Worm (Caenorhabditis elegans) whole organism, young adult: Measurements from ENCODE around the gene T22D1.1.

ENCODE experiments used
- B0336.3 ChIP-seq: fragments of 200-800 bp; sonication (Bioruptor generic); IDR thresholded peaks from 2 replicates; pipeline ENCODE4 v1.3.6; 2022; ENCODE audit warnings: missing genetic modification characterization, missing compliant biosample characterization
- C06A6.2 ChIP-seq: fragments of 200-800 bp; sonication (Bioruptor generic); conservative IDR thresholded peaks from 2 replicates; pipeline ENCODE4 v1.3.6; 2022; ENCODE audit warnings: missing genetic modification characterization, missing compliant biosample characterization
- C17E4.6 ChIP-seq: fragments of 200-800 bp; sonication (Bioruptor generic); IDR thresholded peaks from 2 replicates; pipeline ENCODE4 v1.3.6; 2022; ENCODE audit warnings: missing genetic modification reagents, missing genetic modification characterization, missing compliant biosample characterization
- F23B12.7 ChIP-seq: sonication (generic microtip); optimal IDR thresholded peaks from 2 replicates; lab custom pipeline; 2017; ENCODE audit warnings: missing genetic modification characterization, mild to moderate bottlenecking, missing compliant biosample characterization, antibody characterized with exemption, moderate library complexity; ENCODE audit not compliant: insufficient read depth
- F39B2.1 ChIP-seq: fragments of 200-800 bp; sonication (Bioruptor generic); IDR thresholded peaks from 2 replicates; pipeline ENCODE4 v1.3.6; 2022; ENCODE audit warnings: missing genetic modification reagents, missing genetic modification characterization, missing compliant biosample characterization
- F49E8.2 ChIP-seq: sonication (generic microtip); optimal IDR thresholded peaks from 3 replicates; lab custom pipeline; 2017; ENCODE audit warnings: missing genetic modification characterization, mild to moderate bottlenecking, missing compliant biosample characterization, antibody characterized with exemption, moderate library complexity; ENCODE audit not compliant: insufficient read depth
- F52B5.7 ChIP-seq: sonication (generic microtip); optimal IDR thresholded peaks from 2 replicates; lab custom pipeline; 2016; ENCODE audit warnings: mild to moderate bottlenecking, missing genetic modification characterization, missing compliant biosample characterization
- F57C9.4 ChIP-seq: sonication (generic microtip); optimal IDR thresholded peaks from 2 replicates; lab custom pipeline; 2017; ENCODE audit warnings: mild to moderate bottlenecking, missing genetic modification characterization, missing compliant biosample characterization
- T26A5.8 ChIP-seq: sonication (generic microtip); optimal IDR thresholded peaks from 2 replicates; lab custom pipeline; 2016; ENCODE audit warnings: missing genetic modification characterization, missing compliant biosample characterization
- Y56A3A.18 ChIP-seq: fragments of 200-800 bp; sonication (Bioruptor generic); IDR thresholded peaks from 2 replicates; pipeline ENCODE4 v1.3.6; 2022; ENCODE audit warnings: missing genetic modification reagents, missing genetic modification characterization, missing compliant biosample characterization
- aptf-3 ChIP-seq: fragments of 200-800 bp; sonication (Bioruptor generic); IDR thresholded peaks from 2 replicates; pipeline ENCODE4 v1.3.6; 2022; ENCODE audit warnings: missing genetic modification characterization, missing compliant biosample characterization
- attf-3 ChIP-seq: fragments of 200-800 bp; sonication (Bioruptor generic); conservative IDR thresholded peaks from 2 replicates; pipeline ENCODE4 v1.3.6; 2022; ENCODE audit warnings: missing genetic modification reagents, missing genetic modification characterization, missing compliant biosample characterization
- ceh-58 ChIP-seq: fragments of 200-800 bp; sonication (Bioruptor generic); IDR thresholded peaks from 2 replicates; pipeline ENCODE4 v1.3.6; 2022; ENCODE audit warnings: missing genetic modification characterization, missing compliant biosample characterization
- ceh-79 ChIP-seq: sonication (generic microtip); optimal IDR thresholded peaks from 2 replicates; lab custom pipeline; 2017; ENCODE audit warnings: mild to moderate bottlenecking, missing genetic modification characterization, missing compliant biosample characterization
- dpl-1 ChIP-seq: fragments of 150-350 bp; optimal IDR thresholded peaks from 2 replicates; lab custom pipeline; 2014; ENCODE audit warnings: missing biosample characterization, missing genetic modification reagents, missing genetic modification characterization
- egl-18 ChIP-seq: fragments of 200-800 bp; sonication (Bioruptor generic); IDR thresholded peaks from 2 replicates; pipeline ENCODE4 v1.3.6; 2022; ENCODE audit warnings: missing genetic modification reagents, missing genetic modification characterization, missing compliant biosample characterization
- gei-17 ChIP-seq: fragments of 200-800 bp; sonication (Bioruptor generic); optimal IDR thresholded peaks from 2 replicates; lab custom pipeline; 2018; ENCODE audit warnings: mild to moderate bottlenecking, missing genetic modification characterization, missing compliant biosample characterization
- hrde-1 ChIP-seq: sonication (generic microtip); optimal IDR thresholded peaks from 2 replicates; lab custom pipeline; 2016; ENCODE audit warnings: missing genetic modification characterization, mild to moderate bottlenecking, missing compliant biosample characterization, moderate library complexity, missing genotype, missing genetic modification reagents, borderline replicate concordance
- lin-26 ChIP-seq: fragments of 200-800 bp; sonication (Bioruptor generic); IDR thresholded peaks from 2 replicates; pipeline ENCODE4 v1.3.6; 2022; ENCODE audit warnings: missing genetic modification reagents, missing genetic modification characterization, missing compliant biosample characterization
- lin-35 ChIP-seq, 3 experiments: fragments of 150-350 bp in 2 of 3; sonication (generic microtip) in 1 of 3; optimal IDR thresholded peaks; 2 replicates each; lab custom pipeline; 2014 to 2018; ENCODE audit warnings: missing biosample characterization in 3 of 3, missing genetic modification characterization in 3 of 3, missing genetic modification reagents in 3 of 3
- lin-54 ChIP-seq: fragments of 200-800 bp; sonication (Bioruptor generic); optimal IDR thresholded peaks from 2 replicates; lab custom pipeline; 2018; ENCODE audit warnings: mild to moderate bottlenecking, missing genetic modification characterization, missing compliant biosample characterization
- lsl-1 ChIP-seq: fragments of 200-800 bp; sonication (Bioruptor generic); optimal IDR thresholded peaks from 2 replicates; lab custom pipeline; 2018; ENCODE audit warnings: mild to moderate bottlenecking, missing genetic modification characterization, moderate library complexity, missing compliant biosample characterization
- madf-8 ChIP-seq: fragments of 200-800 bp; sonication (Bioruptor generic); conservative IDR thresholded peaks from 2 replicates; pipeline ENCODE4 v1.3.6; 2022; ENCODE audit warnings: missing genetic modification reagents, missing genetic modification characterization, missing compliant biosample characterization
- mes-4 ChIP-seq: sonication (generic microtip); optimal IDR thresholded peaks from 2 replicates; lab custom pipeline; 2016; ENCODE audit warnings: missing genotype, missing genetic modification characterization, missing compliant biosample characterization
- nfyb-1 ChIP-seq: fragments of 200-800 bp; sonication (Bioruptor generic); IDR thresholded peaks from 2 replicates; pipeline ENCODE4 v1.3.6; 2022; ENCODE audit warnings: missing genetic modification reagents, missing genetic modification characterization, missing compliant biosample characterization
- nhr-179 ChIP-seq: sonication (generic microtip); optimal IDR thresholded peaks from 2 replicates; lab custom pipeline; 2016; ENCODE audit warnings: mild to moderate bottlenecking, missing genetic modification characterization, missing compliant biosample characterization
- nhr-27 ChIP-seq: fragments of 200-800 bp; sonication (Bioruptor generic); optimal IDR thresholded peaks from 2 replicates; lab custom pipeline; 2018; ENCODE audit warnings: mild to moderate bottlenecking, missing genetic modification characterization, moderate library complexity, missing compliant biosample characterization
- pha-4 ChIP-seq: fragments of 150-350 bp; sonication (generic microtip); optimal IDR thresholded peaks from 2 replicates; lab custom pipeline; 2014; ENCODE audit warnings: missing biosample characterization, missing genetic modification reagents, missing genetic modification characterization
- repo-1 ChIP-seq: sonication (generic microtip); optimal IDR thresholded peaks from 2 replicates; lab custom pipeline; 2017; ENCODE audit warnings: mild to moderate bottlenecking, missing genetic modification characterization, missing compliant biosample characterization
- rpc-1 ChIP-seq, 2 experiments: fragments of 150-350 bp in 1 of 2; sonication (generic microtip) in 1 of 2; optimal IDR thresholded peaks; 2 replicates each; lab custom pipeline; 2014 to 2018; ENCODE audit warnings: missing biosample characterization in 1 of 2, missing genetic modification characterization in 1 of 2, missing genetic modification reagents in 1 of 2, missing genotype in 1 of 2
- sdz-38 ChIP-seq: sonication (generic microtip); optimal IDR thresholded peaks from 2 replicates; lab custom pipeline; 2016; ENCODE audit warnings: missing genotype, missing genetic modification characterization, missing compliant biosample characterization
- snpc-1.1 ChIP-seq: sonication (generic microtip); optimal IDR thresholded peaks from 2 replicates; lab custom pipeline; 2017; ENCODE audit warnings: missing genetic modification characterization, mild to moderate bottlenecking, missing compliant biosample characterization, antibody characterized with exemption, moderate library complexity, missing genotype, missing genetic modification reagents; ENCODE audit not compliant: insufficient read depth
- snpc-1.3 ChIP-seq: sonication (generic microtip); optimal IDR thresholded peaks from 2 replicates; lab custom pipeline; 2017; ENCODE audit warnings: missing genetic modification characterization, mild to moderate bottlenecking, missing compliant biosample characterization, antibody characterized with exemption, moderate library complexity, missing genotype, missing genetic modification reagents; ENCODE audit not compliant: insufficient read depth
- snpc-3.4 ChIP-seq: sonication (generic microtip); optimal IDR thresholded peaks from 2 replicates; lab custom pipeline; 2017; ENCODE audit warnings: missing genetic modification characterization, mild to moderate bottlenecking, missing compliant biosample characterization, antibody characterized with exemption, moderate library complexity, missing genotype, missing genetic modification reagents
- sptf-2 ChIP-seq: fragments of 200-800 bp; sonication (Bioruptor generic); optimal IDR thresholded peaks from 2 replicates; lab custom pipeline; 2018; ENCODE audit warnings: mild to moderate bottlenecking, missing genetic modification characterization, missing compliant biosample characterization
- tbx-9 ChIP-seq: sonication (generic microtip); optimal IDR thresholded peaks from 2 replicates; lab custom pipeline; 2016; ENCODE audit warnings: borderline replicate concordance, missing genetic modification characterization, inconsistent platforms, missing compliant biosample characterization
- tlf-1 ChIP-seq: fragments of 200-800 bp; sonication (Bioruptor generic); optimal IDR thresholded peaks from 2 replicates; lab custom pipeline; 2018; ENCODE audit warnings: mild to moderate bottlenecking, missing genetic modification characterization, missing compliant biosample characterization
- xnd-1 ChIP-seq: sonication (generic microtip); optimal IDR thresholded peaks from 2 replicates; lab custom pipeline; 2016; ENCODE audit warnings: missing genotype, missing genetic modification reagents, missing genetic modification characterization, missing compliant biosample characterization
- zfh-2 ChIP-seq: fragments of 200-800 bp; sonication (Bioruptor generic); conservative IDR thresholded peaks from 2 replicates; pipeline ENCODE4 v1.3.6; 2022; ENCODE audit warnings: missing genetic modification reagents, missing genetic modification characterization, missing compliant biosample characterization
- ztf-18 ChIP-seq: sonication (generic microtip); optimal IDR thresholded peaks from 2 replicates; lab custom pipeline; 2016; ENCODE audit warnings: missing genotype, mild to moderate bottlenecking, missing genetic modification characterization, missing compliant biosample characterization
- ztf-25 ChIP-seq: fragments of 200-800 bp; sonication (Bioruptor generic); IDR thresholded peaks from 2 replicates; pipeline ENCODE4 v1.3.6; 2022; ENCODE audit warnings: missing genetic modification reagents, missing genetic modification characterization, missing compliant biosample characterization

T22D1.1 gene

DNA sequence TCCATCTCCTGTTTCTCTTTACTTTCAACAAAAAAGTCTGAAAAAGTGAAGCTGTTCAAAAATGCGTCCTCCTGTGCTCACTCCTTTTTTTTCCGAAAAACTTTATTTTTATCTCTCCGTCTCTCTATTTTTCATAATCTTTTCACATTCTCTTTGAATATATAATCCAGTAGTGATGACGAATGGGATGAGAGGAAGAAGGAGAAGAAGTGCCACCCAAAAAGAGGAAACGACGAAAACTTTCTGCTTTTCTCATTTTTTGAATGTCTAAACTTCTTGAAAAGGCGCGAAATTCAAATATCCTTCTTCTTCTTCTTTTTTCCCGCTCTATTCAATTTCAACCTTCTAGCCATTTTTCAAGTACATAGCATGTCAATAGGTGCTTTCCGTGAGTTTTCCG is 31.5 kb downstream of the T22D1.1 start:
- TF ChIP-seq ceh-58 (no peak), snpc-1.1 (no peak), lin-26 (GFP tag; lab: Robert Waterston, UW) (no peak), attf-3 (no peak), sptf-2 (GFP tag; lab: Kevin White, UChicago) (no peak), aptf-3 (no peak)

DNA sequence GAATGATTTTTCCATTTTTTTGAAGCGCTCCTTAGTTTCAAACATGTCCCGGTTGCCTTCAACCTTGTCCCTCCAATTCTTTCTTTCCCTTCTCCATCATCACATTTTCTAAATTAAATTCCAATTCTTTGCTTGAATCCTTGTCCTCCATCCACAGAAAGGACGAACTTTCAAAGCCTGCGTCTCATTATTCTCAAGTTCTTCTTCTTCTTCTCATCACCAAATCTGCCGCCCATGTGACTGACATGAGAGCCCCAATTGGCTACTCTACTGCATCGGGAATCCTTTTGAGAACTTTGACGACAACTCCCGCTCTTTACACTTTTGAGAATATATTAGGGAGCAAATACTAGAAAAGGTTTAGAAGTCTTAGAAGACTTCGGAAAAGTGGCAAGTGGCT is 33.5 kb downstream of the T22D1.1 start:
- TF ChIP-seq pha-4 (tag; lab: Kevin White, UChicago) (no peak), Y56A3A.18 (GFP tag; lab: Robert Waterston, UW) (no peak), zfh-2 (GFP tag; lab: Robert Waterston, UW) (no peak), B0336.3 (GFP tag; lab: Robert Waterston, UW) (no peak), ztf-18 (tag; lab: Kevin White, UChicago) (no peak), C17E4.6 (no peak), C06A6.2 (no peak), tbx-9 (tag; lab: Kevin White, UChicago) (no peak), repo-1 (no peak), nhr-27 (tag; lab: Kevin White, UChicago) (no peak), snpc-1.3 (tag; lab: Kevin White, UChicago) (no peak), F52B5.7 (no peak), F57C9.4 (tag; lab: Kevin White, UChicago) (no peak), mes-4 (tag; lab: Kevin White, UChicago) (no peak), madf-8 (GFP tag; lab: Robert Waterston, UW) (no peak)

DNA sequence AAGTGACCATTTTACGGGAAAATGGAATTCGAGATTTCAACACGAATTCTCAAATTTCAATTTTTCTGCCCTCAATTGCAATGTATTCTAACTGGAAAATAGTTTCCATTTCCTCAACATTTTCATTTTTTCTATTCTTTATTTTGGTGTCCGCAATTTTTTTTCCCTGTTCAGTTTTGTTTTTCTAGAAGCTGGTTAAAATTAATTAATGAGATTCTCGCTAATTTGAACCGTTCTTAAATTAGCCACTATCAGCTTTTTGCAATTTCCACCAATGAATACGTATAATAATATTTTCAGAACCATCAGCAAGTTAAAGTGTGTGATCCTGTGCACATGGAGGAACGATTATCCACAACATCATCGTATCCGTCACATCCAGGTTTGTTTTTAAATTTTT is 34.2 kb downstream of the T22D1.1 start, which contains the start of gene jnk-1:
TSS of gene jnk-1 (plus strand) at position 301 of the 400 bp plus-strand sequence.
- TF ChIP-seq ztf-25 (no peak), F39B2.1 (GFP tag; lab: Robert Waterston, UW) (no peak)

DNA sequence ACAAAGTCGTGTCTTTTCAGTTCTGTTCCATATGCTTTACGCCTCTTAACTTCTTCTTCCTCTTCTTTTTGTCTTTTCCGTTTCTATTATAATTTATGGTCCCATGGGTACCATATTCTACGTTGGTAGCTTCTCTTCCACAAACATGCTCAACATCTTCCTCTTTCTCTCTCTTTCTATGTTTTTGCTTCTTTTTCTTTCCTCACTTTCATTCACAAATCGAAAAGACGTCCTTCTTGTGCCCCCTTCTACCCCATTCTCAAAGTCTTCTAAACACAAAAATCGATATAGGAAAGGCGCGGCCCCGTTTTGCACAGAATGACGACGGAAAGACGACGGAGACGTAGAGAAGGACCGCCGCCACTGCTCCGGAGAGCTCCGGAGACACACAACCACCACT is 35.5 kb downstream of the T22D1.1 start:
- no peak for TF ChIP-seq snpc-1.3 (tag; lab: Kevin White, UChicago)
- TF ChIP-seq F23B12.7 (tag; lab: Kevin White, UChicago) = no peak
- TF ChIP-seq F49E8.2 (tag; lab: Kevin White, UChicago) = no peak
- no peak; the same call in 1 of the 2 replicates for TF ChIP-seq egl-18 (GFP tag; lab: Robert Waterston, UW)
- TF ChIP-seq lin-35 (GFP tag; optimal IDR thresholded peaks at IDR 0.05; lab: Kevin White, UChicago) = peak in 1 of 3 experiments; percentile 58
- TF ChIP-seq tlf-1 (GFP tag; lab: Kevin White, UChicago) = no peak
- TF ChIP-seq lin-54 (GFP tag; lab: Kevin White, UChicago) = no peak
- no peak for TF ChIP-seq tbx-9 (tag; lab: Kevin White, UChicago)
- no peak for TF ChIP-seq nhr-179 (tag; lab: Kevin White, UChicago)

DNA sequence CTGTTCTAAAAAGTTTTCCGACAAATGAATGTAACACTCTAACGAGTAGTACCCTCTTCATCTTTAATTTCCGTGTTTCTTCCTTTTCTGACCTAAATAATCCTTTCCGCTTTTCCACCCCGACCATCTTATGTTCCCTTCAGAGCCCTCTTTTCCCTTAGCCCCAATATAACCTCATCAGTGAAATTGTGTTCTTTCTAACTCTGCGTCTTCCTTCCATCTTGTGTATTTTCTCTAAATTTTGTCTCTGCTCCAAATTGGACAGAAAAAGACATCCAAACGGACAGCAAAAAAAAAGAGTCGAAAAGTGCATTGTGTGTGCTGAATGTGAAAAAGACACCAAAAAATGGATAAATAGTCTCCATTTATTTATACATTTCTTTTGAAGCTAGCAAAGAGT is 36.3 kb downstream of the T22D1.1 start:
- no peak for TF ChIP-seq rpc-1 (optimal IDR thresholded peaks at IDR 0.05; lab: Kevin White, UChicago)
- no peak for TF ChIP-seq rpc-1 (tag; optimal IDR thresholded peaks at IDR 0.05; lab: Kevin White, UChicago)
- no peak for TF ChIP-seq T26A5.8 (tag; lab: Kevin White, UChicago)
- no peak for TF ChIP-seq dpl-1 (GFP tag; lab: Kevin White, UChicago)
- no peak for TF ChIP-seq ceh-79 (tag; lab: Kevin White, UChicago)
- no peak for TF ChIP-seq xnd-1 (tag; lab: Kevin White, UChicago)
- TF ChIP-seq lsl-1 (GFP tag; lab: Kevin White, UChicago) = no peak
- TF ChIP-seq sdz-38 (tag; lab: Kevin White, UChicago) = no peak
- TF ChIP-seq nfyb-1 (GFP tag; lab: Robert Waterston, UW) = no peak
- no peak for TF ChIP-seq snpc-3.4 (tag; lab: Kevin White, UChicago)
- TF ChIP-seq hrde-1 (tag; lab: Kevin White, UChicago) = no peak
- TF ChIP-seq gei-17 (GFP tag; lab: Kevin White, UChicago) = no peak
